Fruit fly (Drosophila melanogaster): ENCODE results near the gene CG32219.
A peak's percentile ranks its signal among the peaks of the same experiment; 100 is the strongest.

- peak; percentile 50; the same call in 1 of the 3 replicates for TF ChIP-seq CG11456 (GFP tag; IDR thresholded peaks at IDR 0.05)
- no peak for TF ChIP-seq rib (GFP tag; IDR thresholded peaks at IDR 0.05)
These were observed 27.8 kb downstream of the CG32219 start, which contains the start of gene Pfdn6 for dm6 chr3L:19922833-19923745.

Measured in whole organism, embryonic.